Worm (Caenorhabditis elegans) whole organism, L2 larva: ENCODE data around the gene Y71H2AM.12.

Experiments
- ama-1 ChIP-seq: fragments of 150-350 bp; optimal IDR thresholded peaks from 2 replicates; lab custom pipeline; 2018; ENCODE audit warnings: inconsistent platforms
- blmp-1 ChIP-seq: sonication (generic microtip); optimal IDR thresholded peaks from 2 replicates; lab custom pipeline; 2017; ENCODE audit warnings: missing genetic modification characterization, mild to moderate bottlenecking, missing compliant biosample characterization, antibody characterized with exemption, moderate library complexity; ENCODE audit not compliant: insufficient read depth
- unc-62 ChIP-seq: fragments of 150-350 bp; optimal IDR thresholded peaks from 2 replicates; lab custom pipeline; 2014; ENCODE audit warnings: missing biosample characterization, missing genetic modification reagents, missing genetic modification characterization

DNA sequence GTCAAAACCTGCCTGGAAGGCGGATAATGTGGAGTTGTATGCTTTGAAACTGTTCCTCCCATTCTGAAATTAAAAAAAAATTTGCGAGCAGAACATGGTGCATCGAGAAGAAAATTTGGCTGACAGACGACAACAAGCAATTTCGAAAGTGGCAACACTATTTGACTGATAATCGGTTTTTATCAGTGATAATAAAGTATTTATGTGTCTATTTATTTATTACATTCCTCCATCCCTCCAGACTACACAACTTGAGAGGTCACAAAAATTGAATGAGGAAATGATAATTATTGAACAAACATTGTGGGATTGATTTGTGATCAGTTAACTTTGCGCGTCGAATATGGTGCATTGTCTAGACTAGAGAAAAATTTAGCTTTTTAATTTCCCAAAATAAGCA is 5.6 kb upstream of the Y71H2AM.12 start, which contains the start of gene cest-25:
- TF ChIP-seq blmp-1 (tag; lab: Kevin White, UChicago) (no peak), ama-1 (lab: Kevin White, UChicago) (no peak), unc-62 (no peak)
